Worm (Caenorhabditis elegans): ENCODE results near the gene R05G6.9.
A peak's percentile ranks its signal among the peaks of the same experiment; 100 is the strongest.

The R05G6.9 gene

ce11 chrIV:7505866-7506488 is 10.1 kb downstream of the R05G6.9 start:
- TF ChIP-seq him-1 (tag; optimal IDR thresholded peaks at IDR 0.05), result no peak
- TF ChIP-seq W03F9.2 (tag; optimal IDR thresholded peaks at IDR 0.05), result no peak
- no peak for TF ChIP-seq dao-5 (tag; optimal IDR thresholded peaks at IDR 0.05)

DNA sequence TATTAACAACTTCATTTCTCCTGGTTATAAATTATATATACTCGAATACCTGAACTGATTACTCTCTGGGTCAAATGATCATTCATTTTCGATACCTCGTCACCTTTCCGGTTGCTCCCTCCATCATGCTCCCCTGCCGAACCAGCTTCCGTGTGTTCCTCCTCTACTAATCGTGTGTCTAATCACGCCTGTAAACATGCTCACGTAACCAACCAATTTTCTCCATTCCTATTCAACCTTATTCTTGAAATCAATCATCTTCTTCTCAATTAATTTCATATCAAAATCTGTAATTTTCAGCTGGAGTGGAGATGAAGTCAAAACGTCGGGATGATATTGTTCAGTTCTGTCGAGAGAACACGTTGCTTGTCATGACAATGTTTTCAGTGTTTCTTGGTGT is 12.7 kb downstream of the R05G6.9 start, which contains the start of gene glt-6:
Gene glt-6, plus strand, starts transcription at position 301 of the 400 bp plus-strand sequence.
- TF ChIP-seq W03F9.2 (tag; optimal IDR thresholded peaks at IDR 0.05) (no peak), dao-5 (tag; optimal IDR thresholded peaks at IDR 0.05) (no peak), him-1 (tag; optimal IDR thresholded peaks at IDR 0.05) (no peak)

- TF ChIP-seq dao-5 (tag; optimal IDR thresholded peaks at IDR 0.05), result no peak
- TF ChIP-seq him-1 (tag; optimal IDR thresholded peaks at IDR 0.05), result no peak
- no peak for TF ChIP-seq W03F9.2 (tag; optimal IDR thresholded peaks at IDR 0.05)
Measured at ce11 chrIV:7501337-7501736, 14.7 kb downstream of the R05G6.9 start, which contains the start of gene F55G1.15. Gene F55G1.15 (minus strand): TSS chrIV:7501437.

- TF ChIP-seq W03F9.2 (tag; optimal IDR thresholded peaks at IDR 0.05) (no peak), dao-5 (tag; optimal IDR thresholded peaks at IDR 0.05) (no peak)
Measured at ce11 chrIV:7500924-7501323, 15.1 kb downstream of the R05G6.9 start.

- TF ChIP-seq W03F9.2 (tag; optimal IDR thresholded peaks at IDR 0.05), result no peak
- TF ChIP-seq dao-5 (tag; optimal IDR thresholded peaks at IDR 0.05), result no peak
- TF ChIP-seq him-1 (tag; optimal IDR thresholded peaks at IDR 0.05), result no peak
Measured at ce11 chrIV:7499302-7499701, 16.8 kb downstream of the R05G6.9 start.

- TF ChIP-seq him-1 (tag; optimal IDR thresholded peaks at IDR 0.05) (no peak), W03F9.2 (tag; optimal IDR thresholded peaks at IDR 0.05) (no peak)
Measured at ce11 chrIV:7497750-7498149, 18.3 kb downstream of the R05G6.9 start, which contains the start of gene egas-4. Gene egas-4 (minus strand): TSS chrIV:7497850.

DNA sequence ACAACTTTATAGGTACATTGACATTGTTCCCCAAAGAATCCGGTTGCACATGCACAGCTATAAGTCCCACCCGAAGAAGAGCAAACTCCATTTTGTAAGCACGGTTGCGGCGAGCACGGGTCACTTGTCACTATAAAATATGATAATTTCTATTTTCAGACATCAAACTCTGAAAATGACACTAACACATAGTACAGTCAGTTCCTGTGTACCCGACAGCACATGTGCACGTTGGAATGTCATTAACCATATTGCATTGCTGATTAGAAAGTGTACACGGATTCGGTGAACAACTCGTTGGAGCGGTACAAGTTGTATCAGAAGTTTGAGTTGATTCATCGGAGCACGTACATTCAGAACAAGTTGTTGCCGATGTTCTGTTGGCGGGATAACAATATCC is 18.9 kb downstream of the R05G6.9 start:
- TF ChIP-seq W03F9.2 (tag; optimal IDR thresholded peaks at IDR 0.05) (no peak), dao-5 (tag; optimal IDR thresholded peaks at IDR 0.05) (no peak), him-1 (tag; optimal IDR thresholded peaks at IDR 0.05) (no peak)

ce11 chrIV:7491464-7491863 is 24.6 kb downstream of the R05G6.9 start, which contains the start of gene F55G1.1:
Gene F55G1.1 (plus strand): TSS chrIV:7491764.
- TF ChIP-seq W03F9.2 (tag; optimal IDR thresholded peaks at IDR 0.05) (no peak), dao-5 (tag; optimal IDR thresholded peaks at IDR 0.05) (no peak), him-1 (tag; optimal IDR thresholded peaks at IDR 0.05) (no peak)

DNA sequence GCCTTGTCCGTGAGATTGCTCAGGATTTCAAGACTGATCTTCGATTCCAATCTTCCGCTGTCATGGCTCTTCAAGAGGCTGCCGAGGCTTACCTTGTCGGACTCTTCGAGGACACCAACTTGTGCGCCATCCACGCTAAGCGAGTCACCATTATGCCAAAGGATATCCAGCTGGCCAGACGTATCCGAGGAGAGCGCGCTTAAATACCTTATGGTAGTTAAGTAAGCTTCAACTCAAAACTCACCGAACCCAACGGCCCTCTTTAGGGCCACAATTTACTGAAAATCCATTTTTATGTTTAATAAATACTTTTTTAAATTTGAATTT is 27.6 kb downstream of the R05G6.9 start:
- TF ChIP-seq dao-5 (tag; optimal IDR thresholded peaks at IDR 0.05) (no peak), W03F9.2 (tag; optimal IDR thresholded peaks at IDR 0.05) (no peak), him-1 (tag; optimal IDR thresholded peaks at IDR 0.05) (no peak)

DNA sequence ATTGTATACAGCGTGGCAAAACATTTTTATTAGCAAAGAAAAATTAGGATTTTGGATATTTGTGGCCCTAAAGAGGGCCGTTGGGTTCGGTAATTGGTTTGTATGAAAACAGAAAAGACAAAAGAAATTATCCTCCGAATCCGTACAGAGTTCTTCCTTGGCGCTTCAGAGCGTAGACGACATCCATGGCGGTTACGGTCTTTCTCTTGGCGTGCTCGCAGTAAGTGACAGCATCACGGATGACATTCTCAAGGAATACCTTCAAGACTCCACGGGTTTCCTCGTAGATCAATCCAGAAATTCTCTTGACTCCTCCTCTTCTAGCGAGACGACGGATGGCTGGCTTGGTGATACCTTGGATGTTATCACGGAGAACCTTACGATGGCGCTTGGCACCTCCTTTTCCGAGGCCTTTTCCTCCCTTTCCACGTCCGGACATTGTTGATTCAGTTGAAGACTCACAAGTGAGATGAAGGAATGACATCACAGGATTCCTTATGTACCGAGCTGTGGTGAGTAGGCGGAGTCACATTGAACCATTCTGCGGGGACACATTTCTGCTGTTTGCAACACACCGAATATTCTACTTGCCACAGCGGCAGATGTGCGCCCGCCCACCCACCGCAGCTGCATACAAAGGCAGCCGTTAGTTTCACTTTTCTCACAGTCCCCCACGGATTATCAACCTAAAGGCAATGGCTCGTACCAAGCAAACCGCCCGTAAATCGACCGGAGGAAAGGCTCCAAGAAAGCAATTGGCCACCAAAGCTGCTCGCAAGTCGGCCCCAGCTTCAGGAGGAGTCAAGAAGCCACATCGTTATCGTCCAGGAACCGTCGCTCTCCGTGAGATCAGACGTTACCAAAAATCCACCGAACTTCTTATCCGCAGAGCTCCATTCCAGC is 28.3 kb downstream of the R05G6.9 start, which contains the start of the genes his-60 and his-59:
Gene his-60, minus strand, starts transcription at position 439 of the 903 bp plus-strand sequence.
Gene his-59, plus strand, starts transcription at position 696 of the 903 bp plus-strand sequence.
- TF ChIP-seq dao-5 (tag; optimal IDR thresholded peaks at IDR 0.05) (peak; percentile 12), him-1 (tag; optimal IDR thresholded peaks at IDR 0.05) (no peak)

ce11 chrIV:7486201-7486947 is 29.7 kb downstream of the R05G6.9 start, which contains the start of the genes his-61 and his-62:
Gene his-61 (minus strand): TSS chrIV:7486217.
Gene his-62 (plus strand): TSS chrIV:7486545.
- TF ChIP-seq him-1 (tag; optimal IDR thresholded peaks at IDR 0.05) (no peak), W03F9.2 (tag; optimal IDR thresholded peaks at IDR 0.05) (no peak), dao-5 (tag; optimal IDR thresholded peaks at IDR 0.05) (no peak)

ce11 chrIV:7478134-7478533 is 37.9 kb downstream of the R05G6.9 start, which contains the start of gene rod-1:
Gene rod-1 (plus strand): TSS chrIV:7478452.
- TF ChIP-seq dao-5 (tag; optimal IDR thresholded peaks at IDR 0.05), result no peak
- no peak for TF ChIP-seq W03F9.2 (tag; optimal IDR thresholded peaks at IDR 0.05)
- TF ChIP-seq him-1 (tag; optimal IDR thresholded peaks at IDR 0.05), result no peak

- TF ChIP-seq him-1 (tag; optimal IDR thresholded peaks at IDR 0.05) (no peak), W03F9.2 (tag; optimal IDR thresholded peaks at IDR 0.05) (no peak), dao-5 (tag; optimal IDR thresholded peaks at IDR 0.05) (no peak)
Measured at ce11 chrIV:7477697-7478096, 38.4 kb downstream of the R05G6.9 start.

All from whole organism, L4/young adult.